Worm (Caenorhabditis elegans): ENCODE measurements around the gene R11D1.7.

DNA sequence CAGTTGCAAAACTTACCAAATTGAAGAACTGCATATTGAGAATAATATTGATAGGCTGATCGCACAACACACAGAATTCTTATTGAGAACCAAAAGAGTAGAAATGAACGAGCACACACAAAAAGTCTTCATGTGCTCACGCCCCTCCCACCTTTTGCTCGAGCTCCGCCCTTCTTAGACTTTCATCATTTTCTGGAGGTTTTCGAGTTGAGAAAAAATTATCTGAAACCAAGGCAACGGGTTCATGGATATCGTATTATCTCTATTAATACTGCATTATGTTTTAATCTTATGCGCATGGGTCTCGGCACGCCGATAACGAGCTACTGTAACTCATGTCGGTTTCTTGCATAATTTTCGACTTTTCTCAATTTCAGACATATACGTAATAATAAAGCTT is 6.1 kb downstream of the R11D1.7 start, which contains the start of gene R11D1.12:
- no peak for TF ChIP-seq isw-1 (GFP tag; IDR thresholded peaks at IDR 0.05)
- no peak for TF ChIP-seq nhr-12 (tag; optimal IDR thresholded peaks at IDR 0.05)
- TF ChIP-seq ceh-82 (tag; optimal IDR thresholded peaks at IDR 0.05), result no peak
- no peak for TF ChIP-seq unc-62 (GFP tag; optimal IDR thresholded peaks at IDR 0.05)
- no peak for TF ChIP-seq fos-1 (tag; optimal IDR thresholded peaks at IDR 0.05)
- no peak for TF ChIP-seq nhr-47 (tag; optimal IDR thresholded peaks at IDR 0.05)
- no peak for TF ChIP-seq pax-3 (tag; optimal IDR thresholded peaks at IDR 0.05)
